Fruit fly (Drosophila melanogaster) whole organism, embryonic: ENCODE results near the gene Ndfip.

Experiments used
- Asciz ChIP-seq: fragments of 200-800 bp; sonication (Bioruptor generic); optimal IDR thresholded peaks from 2 replicates; lab custom pipeline; 2017; ENCODE audit warnings: missing biosample characterization, mild to moderate bottlenecking, missing genetic modification characterization, missing genetic modification reagents
- Atf-2 ChIP-seq: fragments of 200-800 bp; sonication (Bioruptor generic); optimal IDR thresholded peaks from 2 replicates; lab custom pipeline; 2016; ENCODE audit warnings: missing biosample characterization, missing genetic modification characterization
- BtbVII ChIP-seq: fragments of 200-800 bp; sonication (Bioruptor generic); optimal IDR thresholded peaks from 3 replicates; lab custom pipeline; 2017; ENCODE audit warnings: missing biosample characterization, mild to moderate bottlenecking, missing genetic modification characterization
- CG10654 ChIP-seq: fragments of 200-800 bp; sonication (Bioruptor generic); optimal IDR thresholded peaks from 2 replicates; lab custom pipeline; 2016; ENCODE audit warnings: missing biosample characterization, missing genetic modification characterization
- CG14667 ChIP-seq: fragments of 200-800 bp; sonication (Bioruptor generic); IDR thresholded peaks from 2 replicates; pipeline ENCODE4 v1.3.6; 2022; ENCODE audit warnings: missing biosample characterization, missing genetic modification characterization
- CG14860 ChIP-seq: fragments of 200-800 bp; sonication (Bioruptor generic); IDR thresholded peaks from 3 replicates; pipeline ENCODE4 v1.3.6; 2022; ENCODE audit warnings: missing biosample characterization, missing genetic modification characterization; ENCODE audit not compliant: partially characterized antibody
- CG17186 ChIP-seq: fragments of 200-800 bp; sonication (Bioruptor generic); optimal IDR thresholded peaks from 3 replicates; lab custom pipeline; 2017; ENCODE audit warnings: missing biosample characterization, missing genetic modification reagents, missing genetic modification characterization
- CG1792 ChIP-seq: fragments of 200-800 bp; sonication (Bioruptor generic); optimal IDR thresholded peaks from 2 replicates; lab custom pipeline; 2016; ENCODE audit warnings: missing biosample characterization, missing genetic modification characterization
- CG2129 ChIP-seq: fragments of 200-800 bp; sonication (Bioruptor generic); IDR thresholded peaks from 2 replicates; pipeline ENCODE4 v1.3.6; 2022; ENCODE audit warnings: missing biosample characterization, missing genetic modification characterization; ENCODE audit not compliant: partially characterized antibody
- CG30403 ChIP-seq: fragments of 200-800 bp; sonication (Bioruptor generic); optimal IDR thresholded peaks from 3 replicates; lab custom pipeline; 2016; ENCODE audit warnings: missing biosample characterization, missing genetic modification characterization
- CG4282 ChIP-seq: fragments of 200-800 bp; sonication (Bioruptor generic); optimal IDR thresholded peaks from 2 replicates; lab custom pipeline; 2016; ENCODE audit warnings: missing biosample characterization, missing genetic modification characterization
- CG43689 ChIP-seq: fragments of 200-800 bp; sonication (Bioruptor generic); IDR thresholded peaks from 2 replicates; pipeline ENCODE4 v1.3.6; 2022; ENCODE audit warnings: missing biosample characterization, missing genetic modification characterization
- CG6765 ChIP-seq: fragments of 200-800 bp; sonication (Bioruptor generic); optimal IDR thresholded peaks from 3 replicates; lab custom pipeline; 2017; ENCODE audit warnings: missing biosample characterization, mild to moderate bottlenecking, missing genetic modification characterization
- CG7987 ChIP-seq: fragments of 200-800 bp; sonication (Bioruptor generic); optimal IDR thresholded peaks from 2 replicates; lab custom pipeline; 2018; ENCODE audit warnings: missing biosample characterization, mild to moderate bottlenecking, missing genetic modification characterization, moderate library complexity
- CG9215 ChIP-seq: fragments of 200-800 bp; sonication (Bioruptor generic); IDR thresholded peaks from 2 replicates; pipeline ENCODE4 v1.3.6; 2022; ENCODE audit warnings: missing biosample characterization, missing genetic modification characterization
- CG9817 ChIP-seq: fragments of 200-800 bp; sonication (Bioruptor generic); optimal IDR thresholded peaks from 2 replicates; lab custom pipeline; 2018; ENCODE audit warnings: missing biosample characterization, mild to moderate bottlenecking, missing genetic modification characterization, moderate library complexity
- E2f1 ChIP-seq: fragments of 200-800 bp; sonication (Bioruptor generic); IDR thresholded peaks from 2 replicates; pipeline ENCODE4 v1.3.6; 2022; ENCODE audit warnings: missing biosample characterization, missing genetic modification characterization
- Ets97D ChIP-seq: fragments of 200-800 bp; sonication (Bioruptor generic); optimal IDR thresholded peaks from 3 replicates; lab custom pipeline; 2016; ENCODE audit warnings: missing biosample characterization, missing genetic modification characterization
- Fer3 ChIP-seq: fragments of 200-800 bp; sonication (Bioruptor generic); optimal IDR thresholded peaks from 2 replicates; lab custom pipeline; 2018; ENCODE audit warnings: missing biosample characterization, mild to moderate bottlenecking, missing genetic modification characterization, moderate library complexity
- GATAe ChIP-seq: fragments of 200-800 bp; sonication (Bioruptor generic); conservative IDR thresholded peaks from 2 replicates; pipeline ENCODE4 v1.3.6; 2022; ENCODE audit warnings: missing biosample characterization, missing genetic modification characterization
- Hey ChIP-seq: fragments of 200-800 bp; sonication (Bioruptor generic); optimal IDR thresholded peaks from 3 replicates; lab custom pipeline; 2018; ENCODE audit warnings: missing biosample characterization, mild to moderate bottlenecking, missing genetic modification characterization
- Hsf ChIP-seq: fragments of 200-800 bp; sonication (Bioruptor generic); optimal IDR thresholded peaks from 3 replicates; lab custom pipeline; 2016; ENCODE audit warnings: missing biosample characterization, missing genetic modification characterization
- Mad ChIP-seq: fragments of 200-800 bp; sonication (Bioruptor generic); optimal IDR thresholded peaks from 2 replicates; lab custom pipeline; 2016; ENCODE audit warnings: missing biosample characterization, missing genetic modification characterization
- Med ChIP-seq: fragments of 200-800 bp; sonication (Bioruptor generic); peaks from one replicate; lab custom pipeline; 2016; ENCODE audit warnings: missing biosample characterization, missing genetic modification characterization, mild to moderate bottlenecking, inconsistent platforms, moderate library complexity
- Nf-YA ChIP-seq: fragments of 200-800 bp; sonication (Bioruptor generic); IDR thresholded peaks from 2 replicates; pipeline ENCODE4 v1.3.6; 2022; ENCODE audit warnings: missing biosample characterization, missing genetic modification characterization
- Nf-YB ChIP-seq: fragments of 200-800 bp; sonication (Bioruptor generic); optimal IDR thresholded peaks from 3 replicates; lab custom pipeline; 2019; ENCODE audit warnings: missing biosample characterization, mild to moderate bottlenecking, missing genetic modification characterization, moderate library complexity
- Sox102F ChIP-seq: fragments of 200-800 bp; sonication (Bioruptor generic); optimal IDR thresholded peaks from 2 replicates; lab custom pipeline; 2018; ENCODE audit warnings: missing biosample characterization, mild to moderate bottlenecking, missing genetic modification characterization, moderate library complexity
- Stat92E ChIP-seq, 3 experiments: fragments of >200 bp in 2 of 3; fragments of 200-800 bp in 1 of 3; sonication (Bioruptor generic) in 1 of 3; optimal IDR thresholded peaks; 2 replicates each; lab custom pipeline; 2017 to 2019; ENCODE audit warnings: missing biosample characterization in 3 of 3, missing genetic modification characterization in 3 of 3, mild to moderate bottlenecking in 1 of 3, moderate library complexity in 1 of 3
- az2 ChIP-seq: fragments of 200-800 bp; sonication (Bioruptor generic); optimal IDR thresholded peaks from 3 replicates; lab custom pipeline; 2016; ENCODE audit warnings: missing biosample characterization, missing genetic modification characterization
- bcd ChIP-seq: fragments of 200-800 bp; sonication (Bioruptor generic); optimal IDR thresholded peaks from 2 replicates; lab custom pipeline; 2017; ENCODE audit warnings: missing biosample characterization, mild to moderate bottlenecking, missing genetic modification characterization
- corto ChIP-seq: fragments of 200-800 bp; sonication (Bioruptor generic); optimal IDR thresholded peaks from 2 replicates; lab custom pipeline; 2016; ENCODE audit warnings: missing biosample characterization, mild to moderate bottlenecking, missing genetic modification characterization, moderate library complexity
- crp ChIP-seq, 2 experiments: fragments of 200-800 bp; sonication (Bioruptor generic); optimal IDR thresholded peaks; 2 replicates in 1 of 2; 3 replicates in 1 of 2; lab custom pipeline; 2017; ENCODE audit warnings: missing biosample characterization in 2 of 2, missing genetic modification characterization in 2 of 2, mild to moderate bottlenecking in 1 of 2, moderate library complexity in 1 of 2
- eve ChIP-seq, 2 experiments: fragments of >200 bp; optimal IDR thresholded peaks; 2 replicates each; lab custom pipeline; 2017; ENCODE audit warnings: missing biosample characterization in 2 of 2, missing genetic modification characterization in 2 of 2
- fd96Cb ChIP-seq: fragments of 200-800 bp; sonication (Bioruptor generic); optimal IDR thresholded peaks from 2 replicates; lab custom pipeline; 2018; ENCODE audit warnings: missing biosample characterization, mild to moderate bottlenecking, missing genetic modification characterization, moderate library complexity
- gfzf ChIP-seq: fragments of 200-800 bp; sonication (Bioruptor generic); optimal IDR thresholded peaks from 2 replicates; lab custom pipeline; 2016; ENCODE audit warnings: missing biosample characterization, mild to moderate bottlenecking, missing genetic modification characterization, moderate library complexity
- gro ChIP-seq: fragments of 200-800 bp; sonication (Bioruptor generic); optimal IDR thresholded peaks from 2 replicates; lab custom pipeline; 2016; ENCODE audit warnings: missing biosample characterization, missing genetic modification characterization
- gt ChIP-seq: fragments of 200-800 bp; sonication (Bioruptor generic); IDR thresholded peaks from 2 replicates; pipeline ENCODE4 v1.3.6; 2022; ENCODE audit warnings: missing biosample characterization, missing genetic modification characterization
- hbn ChIP-seq: fragments of 200-800 bp; sonication (Bioruptor generic); IDR thresholded peaks from 2 replicates; pipeline ENCODE4 v1.3.6; 2022; ENCODE audit warnings: missing biosample characterization, missing genetic modification characterization; ENCODE audit not compliant: partially characterized antibody
- her ChIP-seq: fragments of 200-800 bp; sonication (Bioruptor generic); optimal IDR thresholded peaks from 2 replicates; lab custom pipeline; 2016; ENCODE audit warnings: missing biosample characterization, missing genetic modification characterization
- jumu ChIP-seq: fragments of 200-800 bp; sonication (Bioruptor generic); optimal IDR thresholded peaks from 3 replicates; lab custom pipeline; 2016; ENCODE audit warnings: missing biosample characterization, missing genetic modification characterization
- lov ChIP-seq, 2 experiments: fragments of 200-800 bp in 1 of 2; fragments of >200 bp in 1 of 2; sonication (Bioruptor generic) in 1 of 2; IDR thresholded peaks in 1 of 2; optimal IDR thresholded peaks in 1 of 2; 2 replicates in 1 of 2; 3 replicates in 1 of 2; pipeline versions ENCODE4 v1.3.6 to Lab custom; 2017 to 2022; ENCODE audit warnings: missing biosample characterization in 1 of 2, missing genetic modification characterization in 1 of 2
- pan ChIP-seq, 4 experiments: fragments of >200 bp in 3 of 4; fragments of 200-800 bp in 1 of 4; sonication (Bioruptor generic) in 1 of 4; optimal IDR thresholded peaks in 3 of 4; IDR thresholded peaks in 1 of 4; 2 replicates each; pipeline versions ENCODE4 v1.3.6 to Lab custom; 2017 to 2022; ENCODE audit warnings: missing biosample characterization in 2 of 4, missing genetic modification characterization in 2 of 4, mixed read lengths in 1 of 4
- pb ChIP-seq: fragments of 200-800 bp; sonication (Bioruptor generic); optimal IDR thresholded peaks from 3 replicates; lab custom pipeline; 2016; ENCODE audit warnings: missing biosample characterization, missing genetic modification characterization
- sna ChIP-seq: fragments of 200-800 bp; sonication (Bioruptor generic); IDR thresholded peaks from 2 replicates; pipeline ENCODE4 v1.3.6; 2022; ENCODE audit warnings: missing biosample characterization, missing genetic modification characterization; ENCODE audit not compliant: partially characterized antibody
- stwl ChIP-seq: fragments of 200-800 bp; sonication (Bioruptor generic); optimal IDR thresholded peaks from 3 replicates; lab custom pipeline; 2018; ENCODE audit warnings: missing biosample characterization, mild to moderate bottlenecking, missing genetic modification characterization, moderate library complexity
- tap ChIP-seq: fragments of 200-800 bp; optimal IDR thresholded peaks from 3 replicates; lab custom pipeline; 2019; ENCODE audit warnings: missing biosample characterization, mild to moderate bottlenecking, missing genetic modification characterization, moderate library complexity
- vfl ChIP-seq: fragments of 200-800 bp; sonication (Bioruptor generic); optimal IDR thresholded peaks from 2 replicates; lab custom pipeline; 2016; ENCODE audit warnings: missing biosample characterization, missing genetic modification characterization

The Ndfip gene

dm6 chr3L:17610896-17611711, 43.0 kb downstream of the Ndfip start (continued):
- TF ChIP-seq Hey (tag; lab: Kevin White, UChicago) (no peak), Atf-2 (GFP tag; lab: Kevin White, UChicago) (no peak), stwl (tag; lab: Kevin White, UChicago) (no peak), Med (GFP tag; lab: Kevin White, UChicago) (peak; percentile 21), lov (optimal IDR thresholded peaks at IDR 0.05; lab: Kevin White, UChicago) (no peak), lov (GFP tag; IDR thresholded peaks at IDR 0.05; lab: Robert Waterston, UW) (0 out of 3 replicates have a peak, but pooled peaks have one; percentile 6), Ets97D (GFP tag; lab: Kevin White, UChicago) (no peak), Asciz (GFP tag; lab: Kevin White, UChicago) (peak; percentile 71), Nf-YA (no peak), Mad (GFP tag; lab: Kevin White, UChicago) (peak; percentile 21), Hsf (GFP tag; lab: Kevin White, UChicago) (peak; percentile 39), gro (no peak), az2 (GFP tag; lab: Kevin White, UChicago) (peak; percentile 82), vfl (no peak), her (no peak), Nf-YB (peak; percentile 43), CG1792 (GFP tag; lab: Kevin White, UChicago) (no peak), eve (GFP tag; optimal IDR thresholded peaks at IDR 0.05; lab: Kevin White, UChicago) (peak in 1 of 2 experiments; percentile 87), CG4282 (GFP tag; lab: Kevin White, UChicago) (no peak), jumu (GFP tag; lab: Kevin White, UChicago) (no peak), crp (GFP tag; optimal IDR thresholded peaks at IDR 0.05; lab: Kevin White, UChicago) (peak in 1 of 2 experiments; percentile 6), gt (no peak), Fer3 (no peak), CG30403 (GFP tag; lab: Kevin White, UChicago) (peak; percentile 57), corto (GFP tag; lab: Kevin White, UChicago) (peak; percentile 70), sna (no peak), CG17186 (GFP tag; lab: Kevin White, UChicago) (no peak), pan (optimal IDR thresholded peaks at IDR 0.05; lab: Kevin White, UChicago) (no peak), pan (GFP tag; optimal IDR thresholded peaks at IDR 0.05 in 1 of 2, IDR thresholded peaks at IDR 0.05 in 1 of 2) (no peak), CG2129 (no peak), pb (GFP tag; lab: Kevin White, UChicago) (no peak), E2f1 (GFP tag; lab: Robert Waterston, UW) (0 out of 2 replicates have a peak, but pooled peaks have one; percentile 12), CG14667 (GFP tag; lab: Robert Waterston, UW) (no peak), CG43689 (no peak), CG10654 (GFP tag; lab: Kevin White, UChicago) (peak; percentile 66), CG14860 (GFP tag; lab: Robert Waterston, UW) (no peak), Stat92E (GFP tag; optimal IDR thresholded peaks at IDR 0.05; lab: Kevin White, UChicago) (peak in 1 of 3 experiments; percentile 26), Sox102F (GFP tag; lab: Kevin White, UChicago) (peak; percentile 83), BtbVII (peak; percentile 42), hbn (GFP tag; lab: Robert Waterston, UW) (no peak), CG9215 (GFP tag; lab: Robert Waterston, UW) (no peak), CG6765 (no peak), bcd (peak; percentile 70), CG9817 (tag; lab: Kevin White, UChicago) (no peak), CG7987 (GFP tag; lab: Kevin White, UChicago) (no peak), GATAe (GFP tag; lab: Robert Waterston, UW) (no peak), tap (tag; lab: Kevin White, UChicago) (peak; percentile 23), fd96Cb (peak; percentile 84), gfzf (no peak)
